Fruit fly (Drosophila melanogaster) whole organism, prepupa: ENCODE data around the gene wuho.

Experiments
- CG11294 ChIP-seq: fragments of 200-800 bp; sonication (Bioruptor generic); IDR thresholded peaks from 2 replicates; pipeline ENCODE4 v1.3.6; 2022; ENCODE audit warnings: missing biosample characterization, missing genetic modification characterization
- Ets96B ChIP-seq: fragments of 200-800 bp; optimal IDR thresholded peaks from 2 replicates; lab custom pipeline; 2019; ENCODE audit warnings: missing biosample characterization, mild to moderate bottlenecking, missing genetic modification characterization, moderate library complexity

DNA sequence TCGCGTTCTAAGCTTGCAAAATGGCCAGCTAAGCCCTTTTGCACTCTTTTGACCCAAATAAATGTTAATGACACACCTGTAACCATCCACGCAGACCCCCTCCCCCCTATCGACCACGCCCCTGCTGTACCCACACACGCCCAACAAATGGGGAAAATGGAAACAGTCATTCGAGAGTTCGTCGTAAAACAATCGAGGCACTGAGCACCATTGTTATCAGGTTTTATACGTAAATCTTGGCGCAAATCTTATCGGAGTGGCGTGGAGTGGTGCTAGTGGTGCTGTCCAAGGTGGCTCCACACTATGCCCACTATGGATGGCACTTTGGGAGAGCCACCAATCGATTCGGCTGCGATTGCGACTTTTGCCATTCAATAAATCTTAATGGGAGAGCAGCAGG is 23.4 kb upstream of the wuho start:
- no peak for TF ChIP-seq Ets96B (tag; lab: Kevin White, UChicago)
- TF ChIP-seq CG11294 (GFP tag; lab: Robert Waterston, UW) = no peak
